Worm (Caenorhabditis elegans) whole organism, early embryonic: Measurements from ENCODE around the gene Y48C3A.18.

Experiments
- F13C5.2 ChIP-seq: sonication (generic microtip); optimal IDR thresholded peaks from 2 replicates; lab custom pipeline; 2017; ENCODE audit warnings: mild to moderate bottlenecking, missing genetic modification characterization, inconsistent platforms, missing compliant biosample characterization
- ama-1 ChIP-seq: fragments of 150-350 bp; optimal IDR thresholded peaks from 2 replicates; lab custom pipeline; 2014
- hmg-4 ChIP-seq: fragments of 200-800 bp; sonication (Bioruptor generic); optimal IDR thresholded peaks from 2 replicates; lab custom pipeline; 2018; ENCODE audit warnings: mild to moderate bottlenecking, missing genetic modification characterization, missing compliant biosample characterization
- pes-1 ChIP-seq: fragments of 200-800 bp; sonication (Bioruptor generic); IDR thresholded peaks from 2 replicates; pipeline ENCODE4 v1.3.6; 2022; ENCODE audit warnings: missing genetic modification reagents, missing genetic modification characterization, missing compliant biosample characterization
- scrt-1 ChIP-seq: fragments of 200-800 bp; sonication (Bioruptor generic); IDR thresholded peaks from 2 replicates; pipeline ENCODE4 v1.3.6; 2022; ENCODE audit warnings: missing genetic modification characterization, missing compliant biosample characterization

DNA sequence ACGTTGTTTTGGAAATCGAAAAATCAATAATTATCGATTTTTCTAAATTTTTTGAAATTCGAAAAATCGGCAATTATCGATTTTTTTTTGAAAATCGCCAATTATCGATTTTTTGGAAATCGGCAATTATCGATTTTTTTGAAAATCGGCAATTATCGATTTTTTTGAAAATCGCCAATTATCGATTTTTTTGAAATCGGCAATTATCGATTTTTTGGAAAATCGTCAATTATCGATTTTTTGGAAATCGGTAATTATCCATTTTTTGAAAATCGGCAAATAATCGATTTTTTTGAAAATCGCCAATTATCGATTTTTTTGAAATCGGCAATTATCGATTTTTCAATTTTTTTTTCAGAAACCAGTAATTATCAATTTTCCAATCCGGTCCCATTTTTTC, 1.7 kb downstream of the Y48C3A.18 start:
- TF ChIP-seq hmg-4 (GFP tag; lab: Kevin White, UChicago) (no peak), ama-1 (lab: Kevin White, UChicago) (no peak), scrt-1 (GFP tag; lab: Robert Waterston, UW) (no peak), F13C5.2 (tag; lab: Kevin White, UChicago) (no peak), pes-1 (GFP tag; lab: Robert Waterston, UW) (no peak)
